Worm (Caenorhabditis elegans) whole organism, young adult: ENCODE results near the gene tig-2.
A peak's percentile ranks its signal among the peaks of the same experiment; 100 is the strongest.

ENCODE experiments used
- B0019.2 ChIP-seq: fragments of 200-800 bp; sonication (Bioruptor generic); conservative IDR thresholded peaks from 2 replicates; pipeline ENCODE4 v1.3.6; 2022; ENCODE audit warnings: missing genetic modification reagents, missing genetic modification characterization, missing compliant biosample characterization
- B0261.1 ChIP-seq: sonication (generic microtip); optimal IDR thresholded peaks from 2 replicates; lab custom pipeline; 2016; ENCODE audit warnings: mild to moderate bottlenecking, missing genetic modification characterization, moderate library complexity, missing compliant biosample characterization
- C06A6.2 ChIP-seq: fragments of 200-800 bp; sonication (Bioruptor generic); conservative IDR thresholded peaks from 2 replicates; pipeline ENCODE4 v1.3.6; 2022; ENCODE audit warnings: missing genetic modification characterization, missing compliant biosample characterization
- C17E4.6 ChIP-seq: fragments of 200-800 bp; sonication (Bioruptor generic); IDR thresholded peaks from 2 replicates; pipeline ENCODE4 v1.3.6; 2022; ENCODE audit warnings: missing genetic modification reagents, missing genetic modification characterization, missing compliant biosample characterization
- F39B2.1 ChIP-seq: fragments of 200-800 bp; sonication (Bioruptor generic); IDR thresholded peaks from 2 replicates; pipeline ENCODE4 v1.3.6; 2022; ENCODE audit warnings: missing genetic modification reagents, missing genetic modification characterization, missing compliant biosample characterization
- F49E8.2 ChIP-seq: sonication (generic microtip); optimal IDR thresholded peaks from 3 replicates; lab custom pipeline; 2017; ENCODE audit warnings: missing genetic modification characterization, mild to moderate bottlenecking, missing compliant biosample characterization, antibody characterized with exemption, moderate library complexity; ENCODE audit not compliant: insufficient read depth
- F57A8.1 ChIP-seq: fragments of 200-800 bp; sonication (Bioruptor generic); optimal IDR thresholded peaks from 2 replicates; lab custom pipeline; 2018; ENCODE audit warnings: mild to moderate bottlenecking, missing genetic modification characterization, moderate library complexity, missing compliant biosample characterization
- K12H6.12 ChIP-seq: fragments of 200-800 bp; sonication (Bioruptor generic); optimal IDR thresholded peaks from 2 replicates; lab custom pipeline; 2018; ENCODE audit warnings: mild to moderate bottlenecking, missing genetic modification characterization, missing compliant biosample characterization
- Y53G8AR.9 ChIP-seq: fragments of 200-800 bp; sonication (Bioruptor generic); conservative IDR thresholded peaks from 2 replicates; pipeline ENCODE4 v1.3.6; 2022; ENCODE audit warnings: missing genetic modification reagents, missing genetic modification characterization, missing compliant biosample characterization
- Y79H2A.3 ChIP-seq: fragments of 200-800 bp; sonication (Bioruptor generic); conservative IDR thresholded peaks from 2 replicates; pipeline ENCODE4 v1.3.6; 2022; ENCODE audit warnings: missing genetic modification reagents, missing genetic modification characterization, missing compliant biosample characterization
- Y95B8A.8 ChIP-seq: fragments of 200-800 bp; sonication (Bioruptor generic); IDR thresholded peaks from 2 replicates; pipeline ENCODE4 v1.3.6; 2022; ENCODE audit warnings: missing genetic modification reagents, missing genetic modification characterization, missing compliant biosample characterization
- ZK185.1 ChIP-seq: sonication (generic microtip); optimal IDR thresholded peaks from 2 replicates; lab custom pipeline; 2016; ENCODE audit warnings: mild to moderate bottlenecking, missing genetic modification characterization, missing compliant biosample characterization; ENCODE audit not compliant: poor library complexity, severe bottlenecking
- akir-1 ChIP-seq: fragments of 200-800 bp; sonication (Bioruptor generic); optimal IDR thresholded peaks from 2 replicates; lab custom pipeline; 2018; ENCODE audit warnings: mild to moderate bottlenecking, missing genetic modification characterization, moderate library complexity, missing compliant biosample characterization
- aptf-3 ChIP-seq: fragments of 200-800 bp; sonication (Bioruptor generic); IDR thresholded peaks from 2 replicates; pipeline ENCODE4 v1.3.6; 2022; ENCODE audit warnings: missing genetic modification characterization, missing compliant biosample characterization
- atf-7 ChIP-seq: sonication (generic microtip); optimal IDR thresholded peaks from 2 replicates; lab custom pipeline; 2017; ENCODE audit warnings: mild to moderate bottlenecking, missing genetic modification characterization, missing compliant biosample characterization
- cebp-2 ChIP-seq: fragments of 200-800 bp; sonication (Bioruptor generic); IDR thresholded peaks from 2 replicates; pipeline ENCODE4 v1.3.6; 2022; ENCODE audit warnings: missing genetic modification characterization, missing compliant biosample characterization
- dox-1 ChIP-seq: fragments of 200-800 bp; sonication (Bioruptor generic); IDR thresholded peaks from 2 replicates; pipeline ENCODE4 v1.3.6; 2022; ENCODE audit warnings: missing genetic modification reagents, missing genetic modification characterization, missing compliant biosample characterization
- dpl-1 ChIP-seq: fragments of 150-350 bp; optimal IDR thresholded peaks from 2 replicates; lab custom pipeline; 2014; ENCODE audit warnings: missing biosample characterization, missing genetic modification reagents, missing genetic modification characterization
- egrh-3 ChIP-seq: fragments of 200-800 bp; sonication (Bioruptor generic); IDR thresholded peaks from 2 replicates; pipeline ENCODE4 v1.3.6; 2022; ENCODE audit warnings: missing genetic modification reagents, missing genetic modification characterization, missing compliant biosample characterization
- gei-17 ChIP-seq: fragments of 200-800 bp; sonication (Bioruptor generic); optimal IDR thresholded peaks from 2 replicates; lab custom pipeline; 2018; ENCODE audit warnings: mild to moderate bottlenecking, missing genetic modification characterization, missing compliant biosample characterization
- him-1 ChIP-seq: sonication (generic microtip); optimal IDR thresholded peaks from 2 replicates; lab custom pipeline; 2016; ENCODE audit warnings: missing genotype, missing genetic modification reagents, missing genetic modification characterization, missing compliant biosample characterization
- hlh-12 ChIP-seq: sonication (generic microtip); optimal IDR thresholded peaks from 2 replicates; lab custom pipeline; 2016; ENCODE audit warnings: missing genetic modification characterization, missing compliant biosample characterization
- hlh-26 ChIP-seq: fragments of 200-800 bp; sonication (Bioruptor generic); conservative IDR thresholded peaks from 2 replicates; pipeline ENCODE4 v1.3.6; 2022; ENCODE audit warnings: missing genetic modification reagents, missing genetic modification characterization, missing compliant biosample characterization
- hmg-1.2 ChIP-seq: fragments of 200-800 bp; sonication (Bioruptor generic); IDR thresholded peaks from 2 replicates; pipeline ENCODE4 v1.3.6; 2022; ENCODE audit warnings: missing genetic modification reagents, missing genetic modification characterization, missing compliant biosample characterization
- let-607 ChIP-seq, 2 experiments: fragments of 200-800 bp in 1 of 2; sonication (Bioruptor generic) in 1 of 2; sonication (generic microtip) in 1 of 2; optimal IDR thresholded peaks; 2 replicates each; lab custom pipeline; 2016 to 2018; ENCODE audit warnings: mild to moderate bottlenecking in 2 of 2, missing compliant biosample characterization in 2 of 2, missing genetic modification characterization in 2 of 2, moderate library complexity in 2 of 2, missing genotype in 1 of 2
- lin-40 ChIP-seq: sonication (generic microtip); optimal IDR thresholded peaks from 2 replicates; lab custom pipeline; 2016; ENCODE audit warnings: missing genetic modification characterization, mild to moderate bottlenecking, missing compliant biosample characterization, missing genotype, missing genetic modification reagents
- lin-54 ChIP-seq: fragments of 200-800 bp; sonication (Bioruptor generic); optimal IDR thresholded peaks from 2 replicates; lab custom pipeline; 2018; ENCODE audit warnings: mild to moderate bottlenecking, missing genetic modification characterization, missing compliant biosample characterization
- lir-1 ChIP-seq: fragments of 200-800 bp; sonication (Bioruptor generic); conservative IDR thresholded peaks from 2 replicates; pipeline ENCODE4 v1.3.6; 2022; ENCODE audit warnings: missing genetic modification reagents, missing genetic modification characterization, missing compliant biosample characterization
- lsl-1 ChIP-seq: fragments of 200-800 bp; sonication (Bioruptor generic); optimal IDR thresholded peaks from 2 replicates; lab custom pipeline; 2018; ENCODE audit warnings: mild to moderate bottlenecking, missing genetic modification characterization, moderate library complexity, missing compliant biosample characterization
- madf-6 ChIP-seq: fragments of 200-800 bp; sonication (Bioruptor generic); IDR thresholded peaks from 2 replicates; pipeline ENCODE4 v1.3.6; 2022; ENCODE audit warnings: missing genetic modification reagents, missing genetic modification characterization, missing compliant biosample characterization
- mcd-1 ChIP-seq: fragments of 200-800 bp; sonication (Bioruptor generic); IDR thresholded peaks from 2 replicates; pipeline ENCODE4 v1.3.6; 2022; ENCODE audit warnings: missing genetic modification reagents, missing genetic modification characterization, missing compliant biosample characterization
- nfyb-1 ChIP-seq: fragments of 200-800 bp; sonication (Bioruptor generic); IDR thresholded peaks from 2 replicates; pipeline ENCODE4 v1.3.6; 2022; ENCODE audit warnings: missing genetic modification reagents, missing genetic modification characterization, missing compliant biosample characterization
- nhr-80 ChIP-seq: sonication (generic microtip); optimal IDR thresholded peaks from 2 replicates; lab custom pipeline; 2016; ENCODE audit warnings: missing genetic modification characterization, missing compliant biosample characterization
- pbrm-1 ChIP-seq: fragments of 200-800 bp; sonication (Bioruptor generic); IDR thresholded peaks from 2 replicates; pipeline ENCODE4 v1.3.6; 2022; ENCODE audit warnings: missing genetic modification reagents, missing genetic modification characterization, missing compliant biosample characterization
- pha-4 ChIP-seq: fragments of 150-350 bp; sonication (generic microtip); optimal IDR thresholded peaks from 2 replicates; lab custom pipeline; 2014; ENCODE audit warnings: missing biosample characterization, missing genetic modification reagents, missing genetic modification characterization
- sdz-38 ChIP-seq: sonication (generic microtip); optimal IDR thresholded peaks from 2 replicates; lab custom pipeline; 2016; ENCODE audit warnings: missing genotype, missing genetic modification characterization, missing compliant biosample characterization
- snpc-1.3 ChIP-seq: sonication (generic microtip); optimal IDR thresholded peaks from 2 replicates; lab custom pipeline; 2017; ENCODE audit warnings: missing genetic modification characterization, mild to moderate bottlenecking, missing compliant biosample characterization, antibody characterized with exemption, moderate library complexity, missing genotype, missing genetic modification reagents; ENCODE audit not compliant: insufficient read depth
- snpc-3.4 ChIP-seq: sonication (generic microtip); optimal IDR thresholded peaks from 2 replicates; lab custom pipeline; 2017; ENCODE audit warnings: missing genetic modification characterization, mild to moderate bottlenecking, missing compliant biosample characterization, antibody characterized with exemption, moderate library complexity, missing genotype, missing genetic modification reagents
- tbp1 ChIP-seq: fragments of 200-800 bp; sonication (Bioruptor generic); optimal IDR thresholded peaks from 2 replicates; lab custom pipeline; 2018; ENCODE audit warnings: mild to moderate bottlenecking, missing genetic modification characterization, missing compliant biosample characterization
- tlf-1 ChIP-seq: fragments of 200-800 bp; sonication (Bioruptor generic); optimal IDR thresholded peaks from 2 replicates; lab custom pipeline; 2018; ENCODE audit warnings: mild to moderate bottlenecking, missing genetic modification characterization, missing compliant biosample characterization
- unc-62 ChIP-seq: fragments of 150-350 bp; optimal IDR thresholded peaks from 2 replicates; lab custom pipeline; 2014; ENCODE audit warnings: missing biosample characterization, missing genetic modification reagents, missing genetic modification characterization
- xnd-1 ChIP-seq: sonication (generic microtip); optimal IDR thresholded peaks from 2 replicates; lab custom pipeline; 2016; ENCODE audit warnings: missing genotype, missing genetic modification reagents, missing genetic modification characterization, missing compliant biosample characterization
- zfh-2 ChIP-seq: fragments of 200-800 bp; sonication (Bioruptor generic); conservative IDR thresholded peaks from 2 replicates; pipeline ENCODE4 v1.3.6; 2022; ENCODE audit warnings: missing genetic modification reagents, missing genetic modification characterization, missing compliant biosample characterization
- ztf-26 ChIP-seq: sonication (generic microtip); optimal IDR thresholded peaks from 2 replicates; lab custom pipeline; 2017; ENCODE audit warnings: missing genetic modification characterization, missing compliant biosample characterization
- ztf-28 ChIP-seq: fragments of 200-800 bp; sonication (Bioruptor generic); IDR thresholded peaks from 2 replicates; pipeline ENCODE4 v1.3.6; 2022; ENCODE audit warnings: missing genetic modification reagents, missing genetic modification characterization, missing compliant biosample characterization
- ztf-3 ChIP-seq: fragments of 200-800 bp; sonication (Bioruptor generic); optimal IDR thresholded peaks from 2 replicates; lab custom pipeline; 2018; ENCODE audit warnings: mild to moderate bottlenecking, missing genetic modification characterization, missing compliant biosample characterization

Gene tig-2

DNA sequence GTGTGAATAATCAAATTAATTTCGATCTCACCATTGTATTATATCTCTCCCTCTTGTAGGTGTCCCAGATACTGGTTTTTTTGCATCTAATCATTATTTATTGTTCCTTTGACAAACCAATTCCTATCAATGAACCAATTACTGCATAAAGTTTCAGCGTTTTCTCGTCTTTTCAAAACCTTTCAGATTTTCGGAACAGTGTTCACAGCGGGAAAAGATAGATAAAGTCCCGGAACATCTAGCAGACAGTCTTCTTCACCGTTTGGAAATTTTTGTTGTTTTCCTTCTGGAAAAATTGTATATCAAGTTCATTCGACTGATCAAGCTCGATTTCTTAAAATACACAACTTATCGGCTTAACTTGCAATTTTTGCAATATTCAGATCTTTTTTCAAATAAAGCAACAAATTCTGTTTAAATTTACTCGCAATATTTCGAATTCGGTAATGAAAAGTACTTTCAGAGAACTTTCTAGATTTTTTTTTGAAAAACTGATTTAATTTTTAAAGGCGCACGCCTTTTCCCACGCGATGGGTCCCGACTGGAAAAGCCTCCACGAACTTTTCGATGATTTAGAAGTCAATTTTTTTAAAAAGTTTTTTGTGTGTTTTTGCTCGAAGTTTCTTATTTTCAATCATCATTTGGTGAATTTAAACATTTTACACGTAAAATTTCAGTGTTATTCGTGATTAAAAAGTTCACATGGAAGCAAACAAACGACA lies 25.5 kb upstream of the tig-2 start, which contains the start of gene pgl-3 (continued):
- TF ChIP-seq atf-7 (tag; lab: Kevin White, UChicago) (no peak), snpc-3.4 (tag; lab: Kevin White, UChicago) (no peak), madf-6 (GFP tag; lab: Robert Waterston, UW) (peak; percentile 70), tbp1 (GFP tag; lab: Kevin White, UChicago) (peak; percentile 13), B0019.2 (0 out of 2 replicates have a peak, but pooled peaks have one; percentile 8), pha-4 (tag; lab: Kevin White, UChicago) (no peak), F49E8.2 (tag; lab: Kevin White, UChicago) (peak; percentile 56), lsl-1 (GFP tag; lab: Kevin White, UChicago) (peak; percentile 41), nfyb-1 (GFP tag; lab: Robert Waterston, UW) (0 out of 2 replicates have a peak, but pooled peaks have one; percentile 10), tlf-1 (peak; percentile 48), ztf-26 (tag; lab: Kevin White, UChicago) (no peak), ztf-28 (GFP tag; lab: Robert Waterston, UW) (no peak), pbrm-1 (GFP tag; lab: Robert Waterston, UW) (no peak), sdz-38 (no peak), nhr-80 (tag; lab: Kevin White, UChicago) (no peak), lin-54 (GFP tag; lab: Kevin White, UChicago) (peak; percentile 52), mcd-1 (GFP tag; lab: Robert Waterston, UW) (no peak), K12H6.12 (tag; lab: Kevin White, UChicago) (no peak), cebp-2 (no peak), snpc-1.3 (peak; percentile 20), ZK185.1 (tag; lab: Kevin White, UChicago) (no peak), F57A8.1 (no peak), lir-1 (GFP tag; lab: Robert Waterston, UW) (no peak), akir-1 (GFP tag; lab: Kevin White, UChicago) (no peak), hlh-12 (no peak), B0261.1 (tag; lab: Kevin White, UChicago) (no peak), hlh-26 (GFP tag; lab: Robert Waterston, UW) (no peak), ztf-3 (GFP tag; lab: Kevin White, UChicago) (no peak), let-607 (tag; optimal IDR thresholded peaks at IDR 0.05; lab: Kevin White, UChicago) (no peak), him-1 (tag; lab: Kevin White, UChicago) (peak; percentile 46), aptf-3 (GFP tag; lab: Robert Waterston, UW) (no peak)
- TF ChIP-seq, all 124 proteins: peak for 36

DNA sequence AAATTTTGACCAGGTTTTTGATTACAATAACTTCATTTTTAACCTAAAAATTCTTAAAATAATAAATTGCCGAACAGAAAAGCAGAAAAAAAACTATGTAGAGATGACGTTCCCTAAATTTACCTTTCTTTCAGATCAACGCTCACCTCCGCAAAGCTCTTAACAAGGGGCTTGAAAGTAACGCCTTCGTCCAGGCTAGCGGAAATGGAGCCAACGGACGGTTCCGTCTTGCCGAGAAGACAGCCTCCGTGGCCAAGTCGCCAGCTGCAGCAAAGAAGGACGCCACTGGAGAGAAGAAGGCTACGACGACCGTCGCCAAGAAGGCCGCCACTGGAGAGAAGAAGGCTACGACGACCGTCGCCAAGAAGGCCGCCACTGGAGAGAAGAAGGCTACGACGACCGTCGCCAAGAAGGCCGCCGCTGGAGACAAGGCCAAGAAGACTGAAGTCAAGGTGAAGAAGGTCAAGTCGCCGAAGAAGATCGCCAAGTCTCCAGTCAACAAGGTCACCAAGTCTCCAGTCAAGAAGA lies 24.8 kb upstream of the tig-2 start:
- TF ChIP-seq F39B2.1 (0 out of 2 replicates have a peak, but pooled peaks have one; percentile 54), gei-17 (GFP tag; lab: Kevin White, UChicago) (no peak), hlh-26 (GFP tag; lab: Robert Waterston, UW) (no peak), egrh-3 (GFP tag; lab: Robert Waterston, UW) (peak; percentile 84), C17E4.6 (GFP tag; lab: Robert Waterston, UW) (0 out of 2 replicates have a peak, but pooled peaks have one; percentile 13), hmg-1.2 (GFP tag; lab: Robert Waterston, UW) (no peak), zfh-2 (GFP tag; lab: Robert Waterston, UW) (peak; percentile 87), lin-40 (tag; lab: Kevin White, UChicago) (no peak), dpl-1 (no peak), xnd-1 (tag; lab: Kevin White, UChicago) (no peak), Y53G8AR.9 (GFP tag; lab: Robert Waterston, UW) (peak; percentile 39; the same call in 1 of the 2 replicates), unc-62 (GFP tag; lab: Kevin White, UChicago) (no peak), hlh-12 (no peak), Y79H2A.3 (GFP tag; lab: Robert Waterston, UW) (peak; percentile 71), dox-1 (GFP tag; lab: Robert Waterston, UW) (no peak), C06A6.2 (no peak), Y95B8A.8 (0 out of 2 replicates have a peak, but pooled peaks have one; percentile 41), tlf-1 (no peak)
- TF ChIP-seq, all 124 proteins: peak for 7
